Fruit fly (Drosophila melanogaster) S2 (cell line): Measurements from ENCODE around the gene beat-IIIc.
A peak's percentile ranks its signal among the peaks of the same experiment; 100 is the strongest.

Source experiments
- CG8478 ChIP-seq: fragments of >200 bp; optimal IDR thresholded peaks from 2 replicates; lab custom pipeline; 2018
- CTCF ChIP-seq, 2 experiments: fragments of >200 bp; optimal IDR thresholded peaks; 2 replicates each; lab custom pipeline; 2018

The beat-IIIc gene

dm6 chr2L:17260577-17260976 lies at the start of gene beat-IIIc:
Gene beat-IIIc (minus strand): TSS chr2L:17260734.
- TF ChIP-seq CTCF (optimal IDR thresholded peaks at IDR 0.05; lab: Kevin White, UChicago) (peak; percentile 95 to 99), CG8478 (lab: Kevin White, UChicago) (no peak)

- TF ChIP-seq CTCF (optimal IDR thresholded peaks at IDR 0.05; lab: Kevin White, UChicago) (no peak), CG8478 (lab: Kevin White, UChicago) (no peak)
These were observed 31.6 kb upstream of the beat-IIIc start, which contains the start of gene CG6380 for dm6 chr2L:17292102-17292501. Gene CG6380 (minus strand): TSS chr2L:17292202.

dm6 chr2L:17285940-17286339 lies 25.4 kb upstream of the beat-IIIc start, which contains the start of gene CG15140:
Gene CG15140 (plus strand): TSS chr2L:17286240.
- TF ChIP-seq CTCF (optimal IDR thresholded peaks at IDR 0.05; lab: Kevin White, UChicago) (no peak), CG8478 (lab: Kevin White, UChicago) (no peak)

- TF ChIP-seq CTCF (optimal IDR thresholded peaks at IDR 0.05; lab: Kevin White, UChicago): no peak
- TF ChIP-seq CG8478 (lab: Kevin White, UChicago): no peak
These were observed 9.2 kb upstream of the beat-IIIc start for dm6 chr2L:17269740-17270139.

dm6 chr2L:17268088-17268755 lies 7.7 kb upstream of the beat-IIIc start:
- TF ChIP-seq CG8478 (lab: Kevin White, UChicago) (no peak), CTCF (optimal IDR thresholded peaks at IDR 0.05; lab: Kevin White, UChicago) (no peak)

- TF ChIP-seq CG8478 (lab: Kevin White, UChicago): no peak
- TF ChIP-seq CTCF (optimal IDR thresholded peaks at IDR 0.05; lab: Kevin White, UChicago): no peak
These were observed 6.8 kb upstream of the beat-IIIc start for dm6 chr2L:17267358-17267750.

- TF ChIP-seq CG8478 (lab: Kevin White, UChicago): no peak
- TF ChIP-seq CTCF (optimal IDR thresholded peaks at IDR 0.05; lab: Kevin White, UChicago): no peak
These were observed 6.3 kb upstream of the beat-IIIc start for dm6 chr2L:17266677-17267357.

dm6 chr2L:17263352-17263751 lies 2.8 kb upstream of the beat-IIIc start:
- TF ChIP-seq CTCF (optimal IDR thresholded peaks at IDR 0.05; lab: Kevin White, UChicago) (no peak), CG8478 (lab: Kevin White, UChicago) (no peak)

- no peak for TF ChIP-seq CG8478 (lab: Kevin White, UChicago)
These were observed 1.7 kb upstream of the beat-IIIc start for dm6 chr2L:17262231-17262630.

dm6 chr2L:17243101-17243780 lies 17.3 kb downstream of the beat-IIIc start:
- TF ChIP-seq CTCF (optimal IDR thresholded peaks at IDR 0.05; lab: Kevin White, UChicago) (no peak), CG8478 (lab: Kevin White, UChicago) (no peak)

dm6 chr2L:17229394-17229793 lies 31.1 kb downstream of the beat-IIIc start:
- TF ChIP-seq CTCF (optimal IDR thresholded peaks at IDR 0.05; lab: Kevin White, UChicago) (no peak), CG8478 (lab: Kevin White, UChicago) (no peak)

- TF ChIP-seq CTCF (optimal IDR thresholded peaks at IDR 0.05; lab: Kevin White, UChicago) (no peak), CG8478 (lab: Kevin White, UChicago) (no peak)
These were observed 32.4 kb downstream of the beat-IIIc start for dm6 chr2L:17228119-17228518.

dm6 chr2L:17227102-17227501 lies 33.4 kb downstream of the beat-IIIc start:
- TF ChIP-seq CTCF (optimal IDR thresholded peaks at IDR 0.05; lab: Kevin White, UChicago): no peak
- TF ChIP-seq CG8478 (lab: Kevin White, UChicago): no peak

dm6 chr2L:17223493-17223892 lies 37.0 kb downstream of the beat-IIIc start:
- no peak for TF ChIP-seq CG8478 (lab: Kevin White, UChicago)
- no peak for TF ChIP-seq CTCF (optimal IDR thresholded peaks at IDR 0.05; lab: Kevin White, UChicago)

dm6 chr2L:17222176-17222575 lies 38.4 kb downstream of the beat-IIIc start:
- TF ChIP-seq CG8478 (lab: Kevin White, UChicago) (no peak), CTCF (optimal IDR thresholded peaks at IDR 0.05; lab: Kevin White, UChicago) (no peak)
